Fruit fly (Drosophila melanogaster): Measurements from ENCODE around the gene RpL24.

dm6 chr2L:13382351-13383029 lies 12.4 kb downstream of the RpL24 start, which contains the start of gene loqs:
- TF ChIP-seq CG7101 (tag; optimal IDR thresholded peaks at IDR 0.05) (peak; percentile 49), pad (GFP tag; optimal IDR thresholded peaks at IDR 0.05) (no peak), kay (GFP tag; ENCODE audit: borderline replicate concordance) (no peak), ovo (GFP tag; optimal IDR thresholded peaks at IDR 0.05) (no peak), Crg-1 (GFP tag; optimal IDR thresholded peaks at IDR 0.05) (no peak)
